Fruit fly (Drosophila melanogaster) whole organism, pupa: ENCODE data around the gene chas.

ENCODE experiments used
- CG10348 ChIP-seq: fragments of 200-800 bp; sonication (Bioruptor generic); IDR thresholded peaks from 2 replicates; pipeline ENCODE4 v1.3.6; 2022; ENCODE audit warnings: missing biosample characterization, missing genetic modification characterization
- CG12605 ChIP-seq: fragments of 200-800 bp; sonication (Bioruptor generic); IDR thresholded peaks from 2 replicates; pipeline ENCODE4 v1.3.6; 2022; ENCODE audit warnings: missing biosample characterization, missing genetic modification characterization
- CG13204 ChIP-seq: fragments of 200-800 bp; sonication (Bioruptor generic); optimal IDR thresholded peaks from 2 replicates; lab custom pipeline; 2018; ENCODE audit warnings: missing biosample characterization, mild to moderate bottlenecking, missing genetic modification characterization, moderate library complexity
- CG14655 ChIP-seq: fragments of 200-800 bp; sonication (Bioruptor generic); optimal IDR thresholded peaks from 3 replicates; lab custom pipeline; 2017; ENCODE audit warnings: mild to moderate bottlenecking, missing biosample characterization, missing genetic modification reagents, missing genetic modification characterization
- CG15710 ChIP-seq: fragments of 200-800 bp; sonication (Bioruptor generic); optimal IDR thresholded peaks from 2 replicates; lab custom pipeline; 2018; ENCODE audit warnings: missing biosample characterization, mild to moderate bottlenecking, missing genetic modification characterization, moderate library complexity
- CG17806 ChIP-seq: fragments of 200-800 bp; sonication (Bioruptor generic); optimal IDR thresholded peaks from 2 replicates; lab custom pipeline; 2018; ENCODE audit warnings: missing biosample characterization, mild to moderate bottlenecking, missing genetic modification characterization, moderate library complexity
- CG32121 ChIP-seq: fragments of 200-800 bp; sonication (Bioruptor generic); IDR thresholded peaks from 2 replicates; pipeline ENCODE4 v1.3.6; 2022; ENCODE audit warnings: missing biosample characterization, missing genetic modification characterization
- CG34367 ChIP-seq: fragments of 200-800 bp; sonication (Bioruptor generic); optimal IDR thresholded peaks from 2 replicates; lab custom pipeline; 2018; ENCODE audit warnings: missing biosample characterization, mild to moderate bottlenecking, missing genetic modification characterization
- CG4496 ChIP-seq: fragments of 200-800 bp; sonication (Bioruptor generic); IDR thresholded peaks from 3 replicates; pipeline ENCODE4 v1.3.6; 2022; ENCODE audit warnings: missing biosample characterization, missing genetic modification characterization
- CG8159 ChIP-seq: fragments of 200-800 bp; sonication (Bioruptor generic); optimal IDR thresholded peaks from 3 replicates; lab custom pipeline; 2018; ENCODE audit warnings: missing biosample characterization, mild to moderate bottlenecking, missing genetic modification characterization, moderate library complexity
- CG8301 ChIP-seq: fragments of 200-800 bp; sonication (Bioruptor generic); optimal IDR thresholded peaks from 2 replicates; lab custom pipeline; 2018; ENCODE audit warnings: missing biosample characterization, mild to moderate bottlenecking, missing genetic modification characterization
- CG9948 ChIP-seq: fragments of 200-800 bp; sonication (Bioruptor generic); optimal IDR thresholded peaks from 2 replicates; lab custom pipeline; 2018; ENCODE audit warnings: missing biosample characterization, mild to moderate bottlenecking, missing genetic modification characterization, moderate library complexity
- D1 ChIP-seq: fragments of 200-800 bp; sonication (Bioruptor generic); optimal IDR thresholded peaks from 2 replicates; lab custom pipeline; 2018; ENCODE audit warnings: missing biosample characterization, mild to moderate bottlenecking, missing genetic modification characterization, moderate library complexity
- EcR ChIP-seq: fragments of 200-800 bp; sonication (Bioruptor generic); optimal IDR thresholded peaks from 3 replicates; lab custom pipeline; 2019; ENCODE audit warnings: missing biosample characterization, missing genetic modification characterization, mild to moderate bottlenecking, moderate library complexity, missing genetic modification reagents
- Ets98B ChIP-seq: fragments of 200-800 bp; sonication (Bioruptor generic); IDR thresholded peaks from 2 replicates; pipeline ENCODE4 v1.3.6; 2022; ENCODE audit warnings: missing biosample characterization, missing genetic modification characterization
- Pif1A ChIP-seq: fragments of 200-800 bp; sonication (Bioruptor generic); optimal IDR thresholded peaks from 3 replicates; lab custom pipeline; 2016; ENCODE audit warnings: missing biosample characterization, missing genetic modification characterization
- Pif1B ChIP-seq: fragments of 200-800 bp; sonication (Bioruptor generic); optimal IDR thresholded peaks from 3 replicates; lab custom pipeline; 2016; ENCODE audit warnings: missing biosample characterization, missing genetic modification characterization
- Snoo ChIP-seq: fragments of 200-800 bp; sonication (Bioruptor generic); optimal IDR thresholded peaks from 3 replicates; lab custom pipeline; 2017; ENCODE audit warnings: missing biosample characterization, mild to moderate bottlenecking, missing genetic modification characterization, inconsistent platforms
- fd96Ca ChIP-seq: fragments of 200-800 bp; sonication (Bioruptor generic); IDR thresholded peaks from 3 replicates; pipeline ENCODE4 v1.3.6; 2022; ENCODE audit warnings: missing biosample characterization, missing genetic modification characterization
- gl ChIP-seq: fragments of 200-800 bp; sonication (Bioruptor generic); optimal IDR thresholded peaks from 2 replicates; lab custom pipeline; 2018; ENCODE audit warnings: missing biosample characterization, mild to moderate bottlenecking, missing genetic modification characterization
- rn ChIP-seq: fragments of 200-800 bp; sonication (Bioruptor generic); IDR thresholded peaks from 2 replicates; pipeline ENCODE4 v1.3.6; 2022; ENCODE audit warnings: missing biosample characterization, missing genetic modification characterization

chas gene

DNA sequence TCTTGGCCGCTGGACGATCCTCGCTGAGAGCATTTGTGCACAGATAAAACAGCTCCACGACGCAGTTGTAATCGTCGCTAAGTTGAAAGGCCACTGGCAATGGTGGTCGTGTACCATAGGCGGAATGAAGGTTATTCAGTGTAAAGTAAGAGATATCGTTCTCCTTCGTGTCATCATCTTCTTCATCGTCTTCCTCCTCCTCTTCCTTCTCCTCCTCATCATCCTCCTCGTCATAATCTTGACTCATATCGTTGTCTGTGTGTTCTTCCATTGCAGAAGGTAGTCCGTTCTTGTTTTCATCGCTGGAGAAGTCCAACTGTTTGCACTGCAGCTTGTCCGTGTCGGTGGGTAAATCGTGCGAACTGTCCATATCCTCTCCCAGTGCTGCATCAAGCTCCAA lies 9.2 kb upstream of the chas start:
- TF ChIP-seq EcR (GFP tag; lab: Kevin White, UChicago) (peak; percentile 4), CG8159 (tag; lab: Kevin White, UChicago) (no peak)

dm6 chrX:17702738-17703570 lies 4.4 kb upstream of the chas start, which contains the start of the genes CG8188 and par-6:
TSS of gene CG8188 (minus strand) at chrX:17703024.
TSS of gene par-6 (plus strand) at chrX:17703352.
- TF ChIP-seq gl (tag; lab: Kevin White, UChicago) (peak; percentile 54), Pif1A (peak; percentile 91), CG8301 (tag; lab: Kevin White, UChicago) (peak; percentile 76), CG12605 (GFP tag; lab: Robert Waterston, UW) (peak; percentile 85), CG4496 (peak; percentile 92), CG13204 (GFP tag; lab: Kevin White, UChicago) (peak; percentile 41), CG34367 (peak; percentile 73), CG14655 (no peak), Snoo (tag; lab: Kevin White, UChicago) (peak; percentile 79), CG17806 (tag; lab: Kevin White, UChicago) (peak; percentile 74), CG9948 (tag; lab: Kevin White, UChicago) (peak; percentile 72), fd96Ca (GFP tag; lab: Robert Waterston, UW) (peak; percentile 93), rn (peak; percentile 71; the same call in 1 of the 2 replicates), Pif1B (GFP tag; lab: Kevin White, UChicago) (peak; percentile 90), CG32121 (GFP tag; lab: Robert Waterston, UW) (peak; percentile 70), Ets98B (GFP tag; lab: Robert Waterston, UW) (peak; percentile 87), CG10348 (peak; percentile 30; the same call in 1 of the 2 replicates), D1 (tag; lab: Kevin White, UChicago) (no peak), CG8159 (tag; lab: Kevin White, UChicago) (peak; percentile 81), CG15710 (tag; lab: Kevin White, UChicago) (peak; percentile 82), EcR (GFP tag; lab: Kevin White, UChicago) (no peak)

DNA sequence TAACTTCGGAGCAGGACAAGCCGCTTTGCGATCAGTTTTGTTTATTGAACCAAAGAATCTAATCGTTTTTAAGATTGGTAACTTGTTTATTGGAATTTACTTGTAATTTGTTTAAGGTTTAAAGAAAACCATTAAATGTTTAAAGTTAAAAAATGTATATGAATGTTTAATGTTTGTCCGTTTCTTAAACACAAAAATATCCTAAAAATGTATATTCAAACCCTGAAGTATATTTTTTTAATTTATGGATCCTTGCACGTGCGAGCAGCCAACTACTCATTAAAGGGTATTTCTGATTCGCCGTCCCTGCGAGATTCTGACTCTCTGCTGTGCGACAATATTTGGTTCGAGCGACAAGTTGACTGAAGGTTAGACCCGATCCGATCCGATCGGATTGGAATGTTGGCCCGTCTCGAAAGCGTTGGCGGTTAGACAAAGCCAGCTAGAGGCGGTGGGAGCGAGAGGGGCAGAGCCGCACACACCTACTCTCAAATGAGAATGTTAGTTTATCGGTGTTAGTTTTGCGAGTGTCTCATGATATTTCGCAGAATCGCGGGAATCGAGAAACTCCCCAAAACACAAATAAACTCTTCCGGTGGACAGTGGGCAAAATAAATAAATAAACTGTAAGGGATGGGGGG lies 454 bp upstream of the chas start:
- TF ChIP-seq gl (tag; lab: Kevin White, UChicago) (peak; percentile 27), CG34367 (peak; percentile 81), CG14655 (peak; percentile 90), CG8301 (tag; lab: Kevin White, UChicago) (peak; percentile 88), Pif1A (peak; percentile 90), CG32121 (GFP tag; lab: Robert Waterston, UW) (peak; percentile 76), EcR (GFP tag; lab: Kevin White, UChicago) (peak; percentile 2), Ets98B (GFP tag; lab: Robert Waterston, UW) (peak; percentile 53), CG13204 (GFP tag; lab: Kevin White, UChicago) (peak; percentile 36), CG12605 (GFP tag; lab: Robert Waterston, UW) (peak; percentile 38; the same call in 1 of the 2 replicates), Pif1B (GFP tag; lab: Kevin White, UChicago) (peak; percentile 90), Snoo (tag; lab: Kevin White, UChicago) (peak; percentile 87), CG15710 (tag; lab: Kevin White, UChicago) (peak; percentile 89), CG17806 (tag; lab: Kevin White, UChicago) (peak; percentile 75), CG10348 (no peak), D1 (tag; lab: Kevin White, UChicago) (peak; percentile 84), CG9948 (tag; lab: Kevin White, UChicago) (peak; percentile 84), CG8159 (tag; lab: Kevin White, UChicago) (peak; percentile 90), CG4496 (0 out of 3 replicates have a peak, but pooled peaks have one; percentile 48), rn (0 out of 2 replicates have a peak, but pooled peaks have one; percentile 24), fd96Ca (GFP tag; lab: Robert Waterston, UW) (peak; percentile 79)

- TF ChIP-seq CG10348 (no peak), CG32121 (GFP tag; lab: Robert Waterston, UW) (no peak), D1 (tag; lab: Kevin White, UChicago) (no peak), gl (tag; lab: Kevin White, UChicago) (no peak), fd96Ca (GFP tag; lab: Robert Waterston, UW) (no peak), CG9948 (tag; lab: Kevin White, UChicago) (no peak), EcR (GFP tag; lab: Kevin White, UChicago) (no peak)
- TF ChIP-seq, all 21 proteins: peak for 0
Observed at dm6 chrX:17697703-17698145, 806 bp downstream of the chas start.

- TF ChIP-seq CG15710 (tag; lab: Kevin White, UChicago) = peak; percentile 23
- TF ChIP-seq CG8159 (tag; lab: Kevin White, UChicago) = peak; percentile 38
- TF ChIP-seq CG34367 = no peak
Observed at dm6 chrX:17697266-17697665, 1.3 kb downstream of the chas start.
